Fruit fly (Drosophila melanogaster) whole organism: Measurements from ENCODE around the gene CCAP.

ENCODE experiments used
- CG8478 ChIP-seq: fragments of >200 bp; optimal IDR thresholded peaks from 2 replicates; lab custom pipeline; 2018; ENCODE audit warnings: inconsistent platforms
- Dll ChIP-seq: fragments of >200 bp; optimal IDR thresholded peaks from 2 replicates; lab custom pipeline; 2017
- EcR ChIP-seq, 2 experiments: fragments of >200 bp; optimal IDR thresholded peaks; 2 replicates each; lab custom pipeline; 2017; ENCODE audit warnings: missing biosample characterization in 2 of 2, missing genetic modification characterization in 2 of 2, missing genetic modification reagents in 2 of 2
- pan ChIP-seq: fragments of >200 bp; optimal IDR thresholded peaks from 2 replicates; lab custom pipeline; 2017
- psq ChIP-seq: fragments of >200 bp; optimal IDR thresholded peaks from 2 replicates; lab custom pipeline; 2017
- usp ChIP-seq: fragments of >200 bp; optimal IDR thresholded peaks from 2 replicates; lab custom pipeline; 2017; ENCODE audit warnings: missing biosample characterization, missing genetic modification characterization, mixed read lengths

The CCAP gene

DNA sequence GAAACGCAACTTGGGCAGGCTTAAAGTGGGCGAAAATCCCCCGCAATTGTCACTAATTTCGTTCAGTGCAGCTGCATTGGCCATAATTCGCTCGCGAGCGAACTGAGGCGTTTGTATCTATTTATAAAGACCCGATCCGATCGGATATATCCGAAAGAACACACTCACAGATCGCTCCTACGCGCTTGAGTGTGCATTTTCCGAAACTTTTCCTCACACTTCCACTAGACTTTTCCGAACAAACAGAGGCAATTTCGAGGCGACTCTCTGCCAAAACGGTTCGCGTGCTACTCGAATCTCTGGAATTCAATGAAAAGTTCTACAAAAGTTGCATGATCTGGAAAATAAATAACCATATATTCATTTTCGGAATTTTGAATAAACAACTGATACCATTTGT lies at the start of gene CCAP, which contains the start of gene CG6972:
Gene CCAP (minus strand): TSS at position 292 of the 400 bp plus-strand sequence.
Gene CG6972 (plus strand): TSS at position 215 of the 400 bp plus-strand sequence.
- TF ChIP-seq usp (GFP tag; lab: Kevin White, UChicago) (no peak), psq (lab: Kevin White, UChicago) (no peak), Dll (no peak), pan (lab: Kevin White, UChicago) (no peak)

DNA sequence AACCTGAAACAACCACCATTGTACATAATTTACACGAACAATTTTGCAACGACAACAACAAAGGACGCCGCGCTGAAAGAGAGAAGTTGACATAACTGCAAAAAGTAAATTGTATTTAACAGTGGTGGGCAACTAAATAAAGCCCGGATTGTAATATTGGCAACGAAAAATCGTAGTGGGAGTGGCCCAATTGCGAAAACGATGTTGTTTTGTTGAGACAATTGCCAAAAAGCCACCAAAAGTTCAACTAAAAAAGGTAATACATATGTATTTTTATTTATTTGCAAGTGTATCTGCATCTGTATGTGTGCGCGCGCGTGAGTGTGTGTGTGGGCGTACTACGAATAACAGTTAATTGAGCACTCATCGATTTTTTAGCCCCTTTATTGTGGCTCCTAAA lies 49.2 kb upstream of the CCAP start:
- TF ChIP-seq EcR (GFP tag; optimal IDR thresholded peaks at IDR 0.05; lab: Kevin White, UChicago) (no peak), psq (lab: Kevin White, UChicago) (no peak), usp (GFP tag; lab: Kevin White, UChicago) (no peak), CG8478 (lab: Kevin White, UChicago) (no peak), pan (lab: Kevin White, UChicago) (no peak), Dll (no peak)

DNA sequence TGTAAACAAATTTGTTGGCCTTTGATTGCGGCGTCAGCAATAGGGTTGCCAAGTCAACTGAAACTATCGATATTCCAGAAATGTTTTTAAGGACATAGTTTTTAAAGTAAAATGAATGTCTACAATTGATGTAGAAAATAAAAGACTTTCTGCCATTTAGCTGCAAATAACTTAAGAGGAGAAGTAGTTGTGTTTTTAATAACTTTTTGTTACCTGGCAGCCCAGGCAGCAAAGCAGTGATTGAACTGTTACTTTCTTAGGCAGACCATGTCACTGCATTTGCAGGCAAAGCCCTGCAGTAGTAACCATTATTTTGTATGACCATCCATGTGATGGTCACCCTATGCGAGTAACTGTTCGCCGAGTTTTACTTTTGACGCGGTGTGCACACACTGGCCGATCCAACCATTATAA lies 48.7 kb upstream of the CCAP start, which contains the start of the genes rumi, CG7029 and Usp12-46:
Gene rumi (minus strand): TSS at position 64 of the 414 bp plus-strand sequence.
Gene CG7029 (plus strand): TSS at position 368 of the 414 bp plus-strand sequence.
Gene Usp12-46 (plus strand): TSS at position 368 of the 414 bp plus-strand sequence.
- TF ChIP-seq Dll (no peak), EcR (GFP tag; optimal IDR thresholded peaks at IDR 0.05; lab: Kevin White, UChicago) (no peak), usp (GFP tag; lab: Kevin White, UChicago) (no peak), CG8478 (lab: Kevin White, UChicago) (no peak), pan (lab: Kevin White, UChicago) (no peak), psq (lab: Kevin White, UChicago) (no peak)

DNA sequence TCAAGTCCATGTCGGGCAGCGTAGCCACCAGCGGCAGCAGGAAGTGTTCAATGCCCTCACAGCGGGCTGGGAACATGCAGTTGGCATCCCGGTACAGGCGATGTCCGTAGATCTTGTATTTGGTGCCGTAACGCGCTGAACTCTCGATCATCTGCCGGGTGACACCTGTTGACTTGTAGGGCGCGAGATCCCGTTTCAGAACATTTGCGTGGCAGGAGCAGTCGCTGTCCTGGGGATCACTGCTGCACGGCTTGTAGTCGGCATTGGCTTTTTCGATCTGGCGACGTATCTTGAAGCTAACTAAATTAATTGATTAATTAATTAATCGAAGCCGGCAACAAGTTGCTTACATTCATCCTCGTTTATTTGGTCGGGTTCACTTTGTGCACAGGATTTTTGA lies 48.2 kb upstream of the CCAP start:
- TF ChIP-seq psq (lab: Kevin White, UChicago) (no peak), pan (lab: Kevin White, UChicago) (no peak), usp (GFP tag; lab: Kevin White, UChicago) (no peak)

DNA sequence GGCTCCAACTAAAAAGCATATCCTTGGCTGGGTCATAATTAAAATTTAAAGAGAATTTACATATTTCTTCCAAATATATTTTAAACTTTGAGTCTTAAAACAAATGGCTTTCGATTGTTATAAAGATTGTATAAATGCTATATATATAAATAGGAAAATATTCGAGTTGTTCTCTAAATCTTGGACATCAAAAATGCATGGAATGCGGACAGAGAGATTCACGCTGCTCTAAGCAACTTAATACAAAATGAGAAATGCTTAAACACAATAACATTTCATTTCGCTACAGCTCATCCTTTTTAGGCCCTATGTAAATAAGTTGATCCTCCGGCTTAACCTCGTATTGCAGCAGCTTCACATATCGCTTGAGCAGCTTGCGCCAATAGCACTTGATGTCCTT lies 47.1 kb upstream of the CCAP start, which contains the start of gene CG31139:
Gene CG31139 (minus strand): TSS at position 101 of the 400 bp plus-strand sequence.
- TF ChIP-seq EcR (GFP tag; optimal IDR thresholded peaks at IDR 0.05; lab: Kevin White, UChicago) (no peak), psq (lab: Kevin White, UChicago) (no peak), CG8478 (lab: Kevin White, UChicago) (no peak), pan (lab: Kevin White, UChicago) (no peak), usp (GFP tag; lab: Kevin White, UChicago) (no peak), Dll (no peak)

DNA sequence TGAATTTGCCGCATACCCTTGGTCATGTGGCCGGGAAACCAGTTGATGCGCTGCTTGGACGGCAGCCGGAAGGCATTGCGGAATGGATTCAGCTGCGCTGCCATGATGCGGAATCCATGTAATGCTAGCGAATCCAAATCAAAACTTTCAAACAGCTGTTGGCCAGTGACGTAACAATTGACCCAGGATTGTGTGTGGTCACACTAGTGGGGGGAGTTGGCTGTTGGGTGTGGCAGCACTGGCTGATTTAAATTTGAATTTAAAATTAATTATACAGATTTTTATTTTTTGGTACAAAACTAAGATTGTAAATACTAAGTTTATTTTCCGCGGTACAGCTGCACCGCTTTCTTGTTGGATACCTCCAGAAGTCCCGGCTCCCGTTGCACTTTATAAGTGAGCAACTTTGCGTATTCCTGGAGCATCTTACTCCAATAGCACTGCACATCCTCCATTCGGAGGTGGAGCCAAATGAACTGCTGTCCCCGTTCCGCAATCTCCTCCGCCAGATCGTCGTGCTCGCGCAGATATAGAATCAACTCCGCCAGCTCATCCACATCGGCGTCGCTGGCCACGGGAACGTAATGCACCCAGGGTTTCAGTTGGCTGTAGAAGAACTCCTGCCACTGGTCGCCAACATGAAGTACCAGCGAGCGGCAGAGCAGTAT lies 45.7 kb upstream of the CCAP start, which contains the start of gene CG17141:
Gene CG17141 (minus strand): TSS at position 177 of the 668 bp plus-strand sequence.
- TF ChIP-seq EcR (GFP tag; optimal IDR thresholded peaks at IDR 0.05; lab: Kevin White, UChicago) = no peak

DNA sequence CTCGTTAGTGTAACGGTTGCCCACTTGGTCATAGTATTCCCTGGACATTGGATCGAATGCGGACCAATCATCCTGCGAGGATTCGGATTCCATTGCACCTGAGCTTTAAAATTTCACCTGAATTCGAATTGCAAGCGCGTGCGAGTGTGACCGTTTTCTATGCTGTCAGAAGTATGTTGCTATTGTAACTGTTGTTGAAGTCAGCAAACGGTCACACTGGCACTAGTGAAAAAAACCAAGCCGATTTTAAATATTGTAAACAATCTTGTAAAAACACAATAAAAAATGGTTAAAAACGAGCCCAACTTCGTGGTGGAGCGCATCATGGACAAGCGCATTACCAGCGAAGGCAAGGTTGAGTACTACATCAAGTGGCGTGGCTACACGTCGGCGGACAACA lies 43.5 kb upstream of the CCAP start, which contains the start of the genes vret and HP1c:
Gene vret (minus strand): TSS at position 150 of the 400 bp plus-strand sequence.
Gene HP1c (plus strand): TSS at position 189 of the 400 bp plus-strand sequence.
- TF ChIP-seq Dll (no peak), pan (lab: Kevin White, UChicago) (no peak), CG8478 (lab: Kevin White, UChicago) (no peak), psq (lab: Kevin White, UChicago) (no peak), usp (GFP tag; lab: Kevin White, UChicago) (no peak), EcR (GFP tag; optimal IDR thresholded peaks at IDR 0.05; lab: Kevin White, UChicago) (no peak)

DNA sequence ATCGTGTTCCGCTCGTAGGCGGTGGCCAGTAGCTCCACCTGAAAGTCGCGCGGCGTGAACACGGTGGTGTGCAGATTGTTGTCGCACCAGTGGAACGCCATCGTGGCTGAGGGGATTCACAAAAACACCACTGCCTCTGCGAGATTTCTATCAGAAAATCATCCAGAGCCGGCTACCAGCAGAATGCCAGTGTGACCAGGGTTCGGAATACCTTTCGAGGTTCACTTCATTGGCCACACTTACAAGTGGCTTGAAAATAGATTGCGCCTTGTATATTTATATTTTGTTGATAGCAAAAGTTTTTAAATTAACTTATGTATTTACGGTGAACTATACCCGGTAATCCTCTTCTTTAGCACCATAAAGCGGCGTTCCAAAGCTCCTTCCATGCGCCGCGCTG lies 39.0 kb upstream of the CCAP start, which contains the start of the genes Dcr-1 and CG6985:
Gene Dcr-1 (minus strand): TSS at position 162 of the 400 bp plus-strand sequence.
Gene CG6985 (plus strand): TSS at position 221 of the 400 bp plus-strand sequence.
- TF ChIP-seq EcR (GFP tag; optimal IDR thresholded peaks at IDR 0.05; lab: Kevin White, UChicago) (no peak), pan (lab: Kevin White, UChicago) (no peak), psq (lab: Kevin White, UChicago) (no peak), CG8478 (lab: Kevin White, UChicago) (no peak), Dll (no peak), usp (GFP tag; lab: Kevin White, UChicago) (no peak)

DNA sequence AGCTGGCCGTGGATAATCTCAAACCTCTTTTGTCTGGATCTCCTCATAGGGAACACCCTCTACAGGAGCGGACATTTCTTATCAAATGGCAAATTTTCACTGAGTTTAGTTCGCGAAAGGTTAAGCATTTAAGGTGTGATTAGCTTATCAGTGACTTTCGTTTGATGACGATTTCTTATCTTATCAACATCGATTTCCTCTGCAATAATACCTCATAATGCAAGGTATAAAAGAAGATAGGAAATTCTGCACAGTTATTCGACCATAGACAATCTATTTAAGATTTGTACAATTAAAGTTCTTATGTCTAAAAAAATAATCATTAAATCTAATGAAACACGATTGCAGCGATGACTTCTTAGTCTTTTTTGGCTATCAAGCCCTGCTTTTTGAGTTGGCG lies 31.9 kb upstream of the CCAP start, which contains the start of gene Takl2:
Gene Takl2 (minus strand): TSS at position 101 of the 400 bp plus-strand sequence.
- TF ChIP-seq CG8478 (lab: Kevin White, UChicago) = no peak
- TF ChIP-seq Dll = no peak
- TF ChIP-seq pan (lab: Kevin White, UChicago) = no peak
- no peak for TF ChIP-seq EcR (GFP tag; optimal IDR thresholded peaks at IDR 0.05; lab: Kevin White, UChicago)
- TF ChIP-seq usp (GFP tag; lab: Kevin White, UChicago) = no peak

DNA sequence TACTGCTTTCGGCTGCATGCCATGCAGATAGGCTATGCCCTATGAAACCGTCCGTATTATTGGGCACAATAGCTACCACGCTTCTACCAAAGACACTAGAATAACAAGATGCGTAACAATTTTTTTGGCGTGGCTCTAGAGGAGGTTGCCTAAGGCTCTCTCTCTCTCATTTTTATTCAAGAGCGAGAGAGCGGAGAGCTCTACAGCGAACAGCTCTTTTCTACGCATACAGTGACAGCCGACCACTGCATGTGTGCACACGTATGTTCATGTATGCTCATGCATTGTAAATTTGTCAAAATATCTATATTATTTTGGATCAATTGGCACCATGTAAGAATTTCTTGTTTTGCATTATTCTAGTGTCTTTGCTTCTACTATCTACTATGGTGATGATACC lies 31.1 kb upstream of the CCAP start:
- TF ChIP-seq usp (GFP tag; lab: Kevin White, UChicago) = no peak
- no peak for TF ChIP-seq Dll
- TF ChIP-seq EcR (GFP tag; optimal IDR thresholded peaks at IDR 0.05; lab: Kevin White, UChicago) = no peak
- TF ChIP-seq psq (lab: Kevin White, UChicago) = no peak
- no peak for TF ChIP-seq CG8478 (lab: Kevin White, UChicago)
- TF ChIP-seq pan (lab: Kevin White, UChicago) = no peak

DNA sequence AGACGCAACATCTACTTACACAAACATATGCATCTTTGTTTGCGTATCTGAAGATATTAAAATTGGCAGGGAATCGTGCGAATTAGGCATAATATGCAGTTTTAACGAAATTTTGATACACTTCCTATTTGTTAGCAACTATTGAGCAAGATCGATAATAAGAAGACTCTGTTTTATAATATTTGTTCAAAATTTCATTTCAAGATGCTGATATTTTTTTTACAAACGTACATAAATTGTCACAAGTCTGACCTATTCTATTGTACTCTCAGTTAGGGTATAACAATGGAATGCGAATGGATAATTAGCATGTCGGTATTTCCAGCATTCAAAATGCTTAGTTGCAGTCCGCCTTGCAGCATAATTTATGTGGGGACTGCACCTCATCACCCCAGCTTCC lies 26.0 kb upstream of the CCAP start:
- no peak for TF ChIP-seq usp (GFP tag; lab: Kevin White, UChicago)
- TF ChIP-seq Dll = no peak
- TF ChIP-seq CG8478 (lab: Kevin White, UChicago) = no peak
- TF ChIP-seq psq (lab: Kevin White, UChicago) = no peak
- no peak for TF ChIP-seq EcR (GFP tag; optimal IDR thresholded peaks at IDR 0.05; lab: Kevin White, UChicago)
- TF ChIP-seq pan (lab: Kevin White, UChicago) = no peak

DNA sequence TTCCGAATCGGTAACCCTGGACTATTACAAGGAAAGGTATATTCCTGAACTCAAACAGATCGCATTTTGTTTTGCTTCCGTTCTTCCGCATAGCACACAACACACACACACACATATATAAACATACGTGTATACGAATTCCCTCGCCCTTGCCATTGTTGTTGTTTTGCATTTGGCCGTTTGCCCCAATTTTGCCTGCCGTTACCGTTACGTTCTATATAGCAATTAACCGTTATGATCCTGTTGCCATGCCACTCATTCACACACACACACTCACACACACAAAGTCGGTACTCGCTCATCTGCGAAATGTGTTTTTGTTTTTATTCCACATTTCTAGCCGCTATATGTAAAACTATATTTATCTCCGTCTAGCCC lies 25.6 kb upstream of the CCAP start:
- TF ChIP-seq EcR (GFP tag; optimal IDR thresholded peaks at IDR 0.05; lab: Kevin White, UChicago) (no peak), usp (GFP tag; lab: Kevin White, UChicago) (no peak), Dll (no peak), CG8478 (lab: Kevin White, UChicago) (no peak), pan (lab: Kevin White, UChicago) (no peak), psq (lab: Kevin White, UChicago) (no peak)
